Worm (Caenorhabditis elegans) whole organism, L4 larva: ENCODE results near the gene C26H9A.4.

Source experiments
- pha-4 ChIP-seq, 2 experiments: fragments of 150-350 bp in 1 of 2; fragments of 200-800 bp in 1 of 2; sonication (Bioruptor generic) in 1 of 2; IDR thresholded peaks in 1 of 2; optimal IDR thresholded peaks in 1 of 2; 2 replicates each; pipeline versions ENCODE4 v1.3.6 to Lab custom; 2014 to 2022; ENCODE audit warnings: missing genetic modification characterization in 2 of 2, missing genetic modification reagents in 2 of 2, missing biosample characterization in 1 of 2, missing compliant biosample characterization in 1 of 2
- unc-130 ChIP-seq: sonication (generic microtip); optimal IDR thresholded peaks from 2 replicates; lab custom pipeline; 2016; ENCODE audit warnings: missing genetic modification reagents, missing genetic modification characterization, missing compliant biosample characterization
- unc-39 ChIP-seq: sonication (generic microtip); optimal IDR thresholded peaks from 2 replicates; lab custom pipeline; 2017; ENCODE audit warnings: missing biosample characterization, missing genetic modification characterization

DNA sequence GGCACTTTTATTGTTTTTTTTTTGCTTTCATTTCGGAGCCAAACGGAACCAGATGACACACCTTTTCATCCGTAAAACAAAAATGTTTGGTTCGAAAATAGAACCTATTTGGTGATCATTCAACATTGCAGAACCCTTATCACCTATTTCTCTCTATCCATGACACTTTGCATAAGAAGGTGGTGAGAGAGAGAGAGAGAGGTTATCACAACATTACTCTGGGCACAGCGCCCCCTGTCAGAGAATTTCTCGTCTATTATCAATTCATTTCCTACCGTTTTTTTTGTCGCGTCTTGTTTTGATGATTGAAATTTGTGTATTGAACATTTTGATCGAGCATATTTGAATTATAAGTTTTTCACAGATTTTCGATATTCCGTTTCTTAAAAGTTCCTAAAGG lies 47.0 kb downstream of the C26H9A.4 start:
- TF ChIP-seq unc-130 (GFP tag; lab: Kevin White, UChicago) (no peak), unc-39 (tag; lab: Kevin White, UChicago) (no peak), pha-4 (GFP tag; IDR thresholded peaks at IDR 0.05; lab: Robert Waterston, UW) (no peak), pha-4 (tag; optimal IDR thresholded peaks at IDR 0.05; lab: Kevin White, UChicago) (no peak)
